Worm (Caenorhabditis elegans): ENCODE results near the gene slc-17.2.
"Not testable (repeated sequence)": the region's sequence is repeated elsewhere in the genome, so short reads cannot be mapped to it uniquely, and the experiment has no call there.

slc-17.2 gene

DNA sequence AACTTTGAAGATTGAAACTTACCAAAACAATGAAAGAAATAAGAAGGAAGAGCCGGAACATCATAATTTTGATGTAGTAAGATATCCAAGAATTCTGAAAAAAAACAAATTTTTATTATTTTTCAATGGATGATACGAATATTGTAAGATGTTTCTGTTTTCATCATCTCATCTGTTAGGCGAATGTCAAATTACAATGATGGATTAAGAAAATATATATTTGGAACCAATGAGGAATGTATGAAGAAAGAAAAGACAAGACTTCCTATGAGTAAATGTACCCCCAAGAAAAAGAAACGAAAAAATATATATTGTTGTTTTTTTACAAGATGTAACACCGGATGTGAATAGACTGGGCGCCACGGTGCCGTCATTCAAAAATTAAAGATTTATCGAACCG lies 36.4 kb upstream of the slc-17.2 start, which contains the start of gene T26G10.5:
Gene T26G10.5 (minus strand): TSS at position 101 of the 400 bp plus-strand sequence.
- no peak for TF ChIP-seq C16A3.4 (tag; optimal IDR thresholded peaks at IDR 0.05)
- TF ChIP-seq swsn-7 (tag; optimal IDR thresholded peaks at IDR 0.05), result no peak
- TF ChIP-seq nhr-85 (tag), result no peak
- no peak for TF ChIP-seq fkh-8 (tag; optimal IDR thresholded peaks at IDR 0.05)
- no peak for TF ChIP-seq efl-1 (optimal IDR thresholded peaks at IDR 0.05)
- TF ChIP-seq efl-1 (GFP tag; optimal IDR thresholded peaks at IDR 0.05 in 1 of 2), result no peak
- TF ChIP-seq skn-1 (tag; optimal IDR thresholded peaks at IDR 0.05), result no peak
- no peak for TF ChIP-seq Y116A8C.19 (tag; optimal IDR thresholded peaks at IDR 0.05; ENCODE audit: borderline replicate concordance)
- TF ChIP-seq ztf-4 (tag; optimal IDR thresholded peaks at IDR 0.05), result no peak
- TF ChIP-seq lsy-2 (tag; optimal IDR thresholded peaks at IDR 0.05), result no peak
- TF ChIP-seq nhr-90 (tag; optimal IDR thresholded peaks at IDR 0.05; ENCODE audit: poor library complexity), result no peak
- no peak for TF ChIP-seq unc-86 (tag; optimal IDR thresholded peaks at IDR 0.05)
- TF ChIP-seq vab-15 (tag; optimal IDR thresholded peaks at IDR 0.05), result no peak
- TF ChIP-seq ama-1 (optimal IDR thresholded peaks at IDR 0.05), result no peak
- TF ChIP-seq unc-30 (tag; optimal IDR thresholded peaks at IDR 0.05), result no peak
- no peak for TF ChIP-seq ets-5 (GFP tag; IDR thresholded peaks at IDR 0.05)
- no peak for TF ChIP-seq jun-1 (tag; optimal IDR thresholded peaks at IDR 0.05)
- TF ChIP-seq hlh-17 (GFP tag; optimal IDR thresholded peaks at IDR 0.05; ENCODE audit: borderline replicate concordance), result no peak
- TF ChIP-seq ceh-8 (GFP tag; optimal IDR thresholded peaks at IDR 0.05), result no peak
- no peak for TF ChIP-seq snpc-4 (tag; optimal IDR thresholded peaks at IDR 0.05)

DNA sequence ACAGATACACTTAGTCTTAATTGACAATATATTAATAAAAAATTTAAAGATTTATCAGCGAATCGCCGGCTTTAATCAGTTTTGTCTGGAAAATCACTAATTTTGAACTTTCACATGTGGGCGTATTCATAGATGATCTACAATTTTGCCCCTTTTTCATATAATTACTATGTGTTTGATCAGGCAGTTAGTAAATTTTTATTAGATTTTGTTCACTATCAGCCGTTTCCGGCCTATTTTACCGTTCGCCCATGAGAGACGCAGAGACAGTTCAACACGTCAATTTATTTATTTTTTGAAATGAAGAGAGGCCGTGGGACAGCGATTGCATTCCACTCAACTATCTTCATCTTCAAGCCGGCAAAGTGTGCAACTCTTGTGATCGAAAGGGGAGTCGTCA lies 30.3 kb upstream of the slc-17.2 start, which contains the start of gene T26G10.4:
Gene T26G10.4 (plus strand): TSS at position 301 of the 400 bp plus-strand sequence.
- not testable (repeated sequence) for TF ChIP-seq unc-62 (GFP tag; optimal IDR thresholded peaks at IDR 0.05); ces-1 (GFP tag; optimal IDR thresholded peaks at IDR 0.05); grh-1 (GFP tag; IDR thresholded peaks at IDR 0.05)

DNA sequence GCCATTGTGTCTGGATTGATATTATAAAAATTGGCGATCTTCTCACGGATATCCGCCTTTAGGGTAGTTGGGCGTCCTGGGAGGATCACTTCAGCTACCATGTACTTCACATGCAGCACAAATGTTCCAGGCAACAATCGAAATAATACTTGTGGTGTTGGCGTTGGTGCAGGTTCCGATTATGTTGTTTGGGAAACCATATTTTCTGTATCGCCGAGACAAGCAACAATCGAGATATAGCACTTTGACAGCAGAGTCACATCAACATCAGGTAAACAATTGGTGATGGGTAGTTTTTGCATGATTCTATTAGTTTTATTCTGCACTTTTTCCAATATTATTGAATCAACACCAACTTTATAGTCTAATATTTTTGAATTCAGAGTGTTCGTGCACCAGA lies 23.4 kb upstream of the slc-17.2 start, which contains the start of gene T26G10.3:
Gene T26G10.3 (minus strand): TSS at position 101 of the 400 bp plus-strand sequence.
- TF ChIP-seq efl-1 (optimal IDR thresholded peaks at IDR 0.05), result no peak
- TF ChIP-seq efl-1 (GFP tag; optimal IDR thresholded peaks at IDR 0.05 in 1 of 2), result peak in 1 of 2 experiments; percentile 14
- no peak for TF ChIP-seq C34B4.2 (tag; optimal IDR thresholded peaks at IDR 0.05)

DNA sequence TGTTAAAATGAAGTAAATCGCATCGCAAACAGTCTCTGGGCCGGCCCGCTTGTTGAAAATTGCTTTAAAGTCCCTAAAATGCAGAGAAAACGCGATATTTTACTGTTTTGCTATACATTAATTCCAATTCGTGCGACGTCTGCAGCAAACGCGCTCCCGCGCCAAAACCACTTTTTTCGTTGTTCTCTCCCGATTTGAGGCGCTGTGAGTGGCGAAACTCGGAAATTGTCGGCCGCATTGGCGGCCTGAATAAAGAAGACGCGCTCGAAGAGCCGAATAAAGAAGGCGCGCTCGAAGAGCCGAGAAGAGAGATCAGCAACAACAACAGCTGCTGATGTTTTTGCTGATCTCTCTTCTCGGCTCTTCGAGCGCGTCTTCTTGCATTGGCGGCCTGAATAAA lies 18.4 kb upstream of the slc-17.2 start:
- peak; percentile 33 for TF ChIP-seq rnt-1 (tag; optimal IDR thresholded peaks at IDR 0.05)
- peak; percentile 29 for TF ChIP-seq lin-14 (GFP tag; optimal IDR thresholded peaks at IDR 0.05)
- peak; percentile 64 for TF ChIP-seq nhr-19 (GFP tag; conservative IDR thresholded peaks at IDR 0.05)
- TF ChIP-seq dpl-1 (GFP tag; optimal IDR thresholded peaks at IDR 0.05), result peak in 2 of 3 experiments; percentile 19 to 26
- TF ChIP-seq lin-35 (GFP tag; optimal IDR thresholded peaks at IDR 0.05), result peak in 1 of 2 experiments; percentile 43
- peak; percentile 61 for TF ChIP-seq lin-15B (tag; optimal IDR thresholded peaks at IDR 0.05)
- TF ChIP-seq nhr-71 (tag; optimal IDR thresholded peaks at IDR 0.05), result peak; percentile 40
- peak; percentile 95 for TF ChIP-seq snpc-4 (tag; optimal IDR thresholded peaks at IDR 0.05)
- TF ChIP-seq efl-1 (optimal IDR thresholded peaks at IDR 0.05), result peak; percentile 21 to 50
- TF ChIP-seq efl-1 (GFP tag; optimal IDR thresholded peaks at IDR 0.05 in 1 of 2), result peak; percentile 30 to 54
- TF ChIP-seq grh-1 (GFP tag; IDR thresholded peaks at IDR 0.05), result peak; percentile 54; the same call in 1 of the 2 replicates
- TF ChIP-seq isw-1 (GFP tag; IDR thresholded peaks at IDR 0.05), result peak; percentile 49
- TF ChIP-seq snu-23 (GFP tag; optimal IDR thresholded peaks at IDR 0.05), result peak; percentile 12
- TF ChIP-seq nhr-20 (tag; optimal IDR thresholded peaks at IDR 0.05), result peak; percentile 30
- peak; percentile 35 for TF ChIP-seq nhr-47 (tag; optimal IDR thresholded peaks at IDR 0.05)

DNA sequence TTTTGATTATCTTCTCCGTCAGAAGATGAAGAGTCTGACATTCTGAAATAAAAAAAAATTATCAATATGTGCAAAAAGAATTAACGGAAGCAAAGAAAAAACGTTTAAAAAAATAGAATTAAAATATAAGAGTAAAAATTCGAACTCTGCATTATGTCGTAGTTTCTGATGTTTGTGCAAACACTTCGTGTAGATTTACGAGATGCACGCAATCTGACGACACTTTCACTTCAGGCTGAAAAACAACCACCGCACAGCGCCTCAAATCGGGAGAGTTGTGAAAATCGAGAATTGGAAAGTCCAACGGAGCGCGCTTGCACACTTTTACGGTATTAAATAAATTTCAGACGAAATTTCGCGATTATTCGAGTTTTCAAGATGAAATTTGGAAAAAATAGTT lies 16.7 kb upstream of the slc-17.2 start, which contains the start of gene T26G10.1:
Gene T26G10.1 (minus strand): TSS at position 42 of the 400 bp plus-strand sequence.
- TF ChIP-seq C34B4.2 (tag; optimal IDR thresholded peaks at IDR 0.05) (no peak), lin-13 (GFP tag; optimal IDR thresholded peaks at IDR 0.05) (peak; percentile 48), rnt-1 (tag; optimal IDR thresholded peaks at IDR 0.05) (peak; percentile 79), lin-35 (GFP tag; optimal IDR thresholded peaks at IDR 0.05) (peak; percentile 73 to 77), zag-1 (tag; optimal IDR thresholded peaks at IDR 0.05) (no peak), blmp-1 (tag; optimal IDR thresholded peaks at IDR 0.05) (peak; percentile 93), nhr-76 (tag; optimal IDR thresholded peaks at IDR 0.05) (no peak), tbx-2 (tag; optimal IDR thresholded peaks at IDR 0.05) (peak; percentile 80), fos-1 (tag; optimal IDR thresholded peaks at IDR 0.05) (peak; percentile 64), irx-1 (tag; optimal IDR thresholded peaks at IDR 0.05) (peak; percentile 70), ets-5 (GFP tag; IDR thresholded peaks at IDR 0.05) (no peak), tlp-1 (tag; optimal IDR thresholded peaks at IDR 0.05) (no peak), unc-130 (tag; optimal IDR thresholded peaks at IDR 0.05) (peak; percentile 79), aly-2 (tag; optimal IDR thresholded peaks at IDR 0.05) (no peak), elt-2 (tag; optimal IDR thresholded peaks at IDR 0.05) (peak; percentile 26), nhr-28 (tag; optimal IDR thresholded peaks at IDR 0.05) (no peak)
